Worm (Caenorhabditis elegans): ENCODE results near the gene ZK354.2.

- TF ChIP-seq ama-1 (optimal IDR thresholded peaks at IDR 0.05) (no peak), tbx-37 (GFP tag; conservative IDR thresholded peaks at IDR 0.05) (peak; percentile 57; the same call in 1 of the 2 replicates), scrt-1 (GFP tag; IDR thresholded peaks at IDR 0.05) (no peak; the same call in none of the 2 replicates), ets-7 (tag; optimal IDR thresholded peaks at IDR 0.05) (peak; percentile 19), aly-1 (tag; optimal IDR thresholded peaks at IDR 0.05) (no peak), F13C5.2 (tag; optimal IDR thresholded peaks at IDR 0.05) (peak; percentile 65)
Measured at ce11 chrIV:5334518-5334917, 21.3 kb downstream of the ZK354.2 start.
